Worm (Caenorhabditis elegans) whole organism, L4 larva: ENCODE results near the gene cpf-2.

Experiments used
- F37D6.2 ChIP-seq: sonication (generic microtip); optimal IDR thresholded peaks from 2 replicates; lab custom pipeline; 2016; ENCODE audit warnings: mild to moderate bottlenecking, missing genetic modification characterization, missing compliant biosample characterization
- ZK337.2 ChIP-seq: fragments of 200-800 bp; sonication (Bioruptor generic); IDR thresholded peaks from 2 replicates; pipeline ENCODE4 v1.3.6; 2022; ENCODE audit warnings: missing genetic modification reagents, missing genetic modification characterization, missing compliant biosample characterization
- duxl-1 ChIP-seq: sonication (generic microtip); optimal IDR thresholded peaks from 2 replicates; lab custom pipeline; 2016; ENCODE audit warnings: mild to moderate bottlenecking, missing genetic modification characterization, moderate library complexity, missing compliant biosample characterization; ENCODE audit not compliant: poor library complexity
- fos-1 ChIP-seq: fragments of 150-350 bp; optimal IDR thresholded peaks from 2 replicates; lab custom pipeline; 2014; ENCODE audit warnings: missing biosample characterization, missing genetic modification characterization
- lin-13 ChIP-seq: fragments of 150-350 bp; optimal IDR thresholded peaks from 2 replicates; lab custom pipeline; 2014; ENCODE audit warnings: missing biosample characterization, missing genetic modification reagents, missing genetic modification characterization
- lsy-2 ChIP-seq, 2 experiments: fragments of 150-350 bp in 1 of 2; sonication (generic microtip) in 1 of 2; optimal IDR thresholded peaks; 2 replicates each; lab custom pipeline; 2014 to 2017; ENCODE audit warnings: missing biosample characterization in 2 of 2, missing genetic modification characterization in 2 of 2
- nhr-102 ChIP-seq: sonication (generic microtip); optimal IDR thresholded peaks from 2 replicates; lab custom pipeline; 2016; ENCODE audit warnings: mild to moderate bottlenecking, missing genetic modification characterization, moderate library complexity, missing compliant biosample characterization
- nhr-11 ChIP-seq: fragments of 150-350 bp; optimal IDR thresholded peaks from 2 replicates; lab custom pipeline; 2014; ENCODE audit warnings: missing biosample characterization, missing genetic modification characterization
- nhr-77 ChIP-seq: fragments of 150-350 bp; optimal IDR thresholded peaks from 2 replicates; lab custom pipeline; 2014; ENCODE audit warnings: missing biosample characterization, missing genetic modification characterization
- set-16 ChIP-seq: fragments of 200-800 bp; sonication (Bioruptor generic); IDR thresholded peaks from 2 replicates; pipeline ENCODE4 v1.3.6; 2022; ENCODE audit warnings: missing genetic modification reagents, missing genetic modification characterization, missing compliant biosample characterization
- unc-39 ChIP-seq: sonication (generic microtip); optimal IDR thresholded peaks from 2 replicates; lab custom pipeline; 2017; ENCODE audit warnings: missing biosample characterization, missing genetic modification characterization
- unc-62 ChIP-seq, 3 experiments: fragments of 150-350 bp in 1 of 3; sonication (generic microtip); optimal IDR thresholded peaks in 2 of 3; peaks in 1 of 3; 1 replicate in 1 of 3; 2 replicates in 2 of 3; lab custom pipeline; 2014 to 2017; ENCODE audit warnings: missing biosample characterization in 3 of 3, missing genetic modification characterization in 3 of 3, missing genetic modification reagents in 3 of 3, missing genotype in 1 of 3
- zfp-3 ChIP-seq: fragments of 200-800 bp; sonication (Bioruptor generic); conservative IDR thresholded peaks from 2 replicates; pipeline ENCODE4 v1.3.6; 2022; ENCODE audit warnings: missing genetic modification reagents, missing genetic modification characterization, missing compliant biosample characterization

DNA sequence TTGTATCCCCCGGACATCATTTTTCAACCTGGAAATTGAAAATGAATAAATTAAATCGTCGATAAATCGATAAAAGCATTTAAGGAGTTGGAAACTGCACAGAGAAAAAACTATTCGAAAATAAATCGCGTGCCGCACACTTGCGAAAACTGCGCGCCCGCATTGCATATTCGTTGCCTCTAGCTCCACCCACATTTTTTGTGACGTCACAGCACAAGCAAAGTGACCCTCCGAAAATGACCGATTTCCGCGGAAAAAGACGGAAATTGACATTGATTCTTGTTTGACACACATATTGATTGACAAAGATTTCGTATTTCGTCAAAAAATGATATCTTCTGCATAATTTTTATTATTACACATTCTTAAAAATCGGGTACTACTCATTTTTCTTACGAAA, at the start of gene cpf-2:
- TF ChIP-seq unc-39 (no peak), duxl-1 (tag; lab: Kevin White, UChicago) (peak; percentile 73), set-16 (no peak), F37D6.2 (tag; lab: Kevin White, UChicago) (peak; percentile 30), unc-62 (GFP tag; optimal IDR thresholded peaks at IDR 0.05 in 1 of 2; lab: Kevin White, UChicago) (peak in 1 of 2 experiments; percentile 74), unc-62 (tag; optimal IDR thresholded peaks at IDR 0.05; lab: Kevin White, UChicago) (no peak), zfp-3 (GFP tag; lab: Robert Waterston, UW) (no peak), nhr-102 (tag; lab: Kevin White, UChicago) (peak; percentile 40), fos-1 (tag; lab: Kevin White, UChicago) (no peak), nhr-11 (tag; lab: Kevin White, UChicago) (no peak), nhr-77 (tag; lab: Kevin White, UChicago) (no peak), lin-13 (GFP tag; lab: Kevin White, UChicago) (peak; percentile 32), ZK337.2 (GFP tag; lab: Robert Waterston, UW) (peak; percentile 54; the same call in 1 of the 2 replicates), lsy-2 (tag; optimal IDR thresholded peaks at IDR 0.05; lab: Kevin White, UChicago) (peak in 1 of 2 experiments; percentile 72)
